Fruit fly (Drosophila melanogaster) whole organism, larva: ENCODE data around the gene barc.
A peak's percentile ranks its signal among the peaks of the same experiment; 100 is the strongest.

Experiments used
- noc ChIP-seq: fragments of 200-800 bp; sonication (Bioruptor generic); optimal IDR thresholded peaks from 3 replicates; lab custom pipeline; 2019; ENCODE audit warnings: missing biosample characterization, mild to moderate bottlenecking, missing genetic modification characterization, moderate library complexity

barc gene

dm6 chr3L:21444719-21445118 lies 11.8 kb upstream of the barc start, which contains the start of gene Alp1:
TSS of gene Alp1 (minus strand) at chr3L:21444819.
- no peak for TF ChIP-seq noc (tag; lab: Kevin White, UChicago)

DNA sequence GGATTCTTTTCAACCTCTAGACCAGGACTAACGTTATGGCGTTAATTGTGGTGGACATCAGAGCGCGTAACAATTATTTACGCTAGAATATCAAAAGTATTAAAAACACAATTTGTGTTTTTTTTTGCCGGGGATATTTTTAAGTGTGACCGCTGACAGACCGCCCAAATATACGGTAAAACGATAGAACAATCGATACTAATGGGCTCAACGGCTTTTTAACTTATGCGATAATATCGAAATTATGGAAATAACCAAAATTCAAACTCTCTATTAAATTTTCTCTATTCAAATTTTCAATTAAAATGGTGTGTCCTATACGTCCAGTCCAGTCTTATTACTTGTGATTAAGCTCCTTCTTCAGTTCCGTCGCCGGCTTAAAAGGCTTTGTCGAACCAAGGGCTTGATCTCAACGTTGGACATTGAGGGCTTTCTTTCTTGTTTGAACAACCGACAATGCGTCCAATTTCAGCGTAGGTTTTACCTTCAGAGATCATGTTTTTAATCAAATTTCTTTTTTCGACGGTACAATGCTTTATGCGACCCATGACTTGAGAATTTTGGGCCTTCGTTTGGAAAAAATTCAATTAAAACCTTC lies 8.4 kb upstream of the barc start, which contains the start of gene CG5664:
CG5664 (minus strand) TSS at position 148 of the 598 bp plus-strand sequence.
- no peak for TF ChIP-seq noc (tag; lab: Kevin White, UChicago)

- no peak for TF ChIP-seq noc (tag; lab: Kevin White, UChicago)
Measured at dm6 chr3L:21436089-21436488, 3.2 kb upstream of the barc start.

DNA sequence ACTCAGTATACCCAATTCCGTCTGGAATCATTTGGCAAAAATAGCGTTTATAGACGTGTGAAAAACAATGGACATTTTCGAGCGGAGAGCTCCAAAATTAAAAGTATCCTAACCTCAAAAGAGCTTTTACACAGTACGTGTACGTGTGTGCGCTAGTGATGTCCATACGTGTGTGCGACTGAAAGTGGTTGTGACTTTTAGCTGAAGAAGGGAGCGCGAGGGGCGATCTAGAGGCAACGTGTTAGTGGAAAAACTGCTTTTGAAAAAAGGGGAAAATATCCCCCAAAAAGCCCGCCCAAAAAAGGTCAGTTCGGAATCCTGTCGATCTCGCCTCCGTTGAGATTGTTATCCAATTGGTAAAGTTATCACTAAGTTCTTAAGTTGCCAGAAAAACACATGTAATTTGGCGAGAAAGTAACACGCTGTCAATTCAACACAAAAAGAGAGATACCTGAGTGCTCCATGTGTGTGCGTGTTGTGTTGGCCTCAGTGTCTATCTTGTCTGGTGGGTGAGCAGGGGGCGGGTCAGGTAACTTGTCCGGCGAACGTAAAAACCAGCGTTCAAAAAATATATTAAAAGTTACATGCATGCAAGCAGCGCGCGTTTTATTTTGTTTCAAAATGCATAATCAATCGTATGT lies 930 bp upstream of the barc start:
- TF ChIP-seq noc (tag; lab: Kevin White, UChicago) = no peak

dm6 chr3L:21427490-21427889 lies 5.4 kb downstream of the barc start, which contains the start of gene CG33288:
TSS of gene CG33288 (plus strand) at chr3L:21427790.
- TF ChIP-seq noc (tag; lab: Kevin White, UChicago) = no peak

DNA sequence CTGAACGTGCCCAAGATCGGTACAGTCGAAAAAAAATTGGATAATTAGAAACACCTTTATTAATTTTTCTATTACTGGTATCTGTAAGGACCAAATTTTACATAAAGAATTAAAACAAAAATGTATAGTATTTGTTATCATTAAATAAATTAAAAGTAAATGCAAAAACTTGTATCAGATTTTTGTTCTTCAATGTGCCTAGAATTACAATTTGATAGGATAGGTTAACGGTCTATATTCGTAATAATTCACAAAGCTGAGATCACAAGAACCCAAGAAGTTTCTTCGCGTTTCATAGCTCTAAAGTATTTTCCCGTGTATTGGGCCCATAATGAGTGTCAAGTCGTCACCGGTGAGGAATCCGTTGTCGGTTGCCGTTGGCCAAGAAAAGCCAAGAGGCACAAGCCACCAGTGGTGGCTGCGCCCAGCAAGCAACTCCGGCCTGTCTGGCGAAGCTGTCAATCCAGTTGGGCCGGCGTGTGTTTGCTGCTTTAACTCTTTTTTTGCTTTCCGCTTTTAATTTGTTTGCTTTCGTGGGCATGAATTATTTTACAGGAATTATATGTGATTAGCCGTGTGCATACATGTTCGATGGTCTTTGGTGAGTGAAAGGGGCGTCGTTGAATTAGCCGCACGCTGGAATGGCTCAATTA lies 14.9 kb downstream of the barc start:
- peak; percentile 56 for TF ChIP-seq noc (tag; lab: Kevin White, UChicago)

DNA sequence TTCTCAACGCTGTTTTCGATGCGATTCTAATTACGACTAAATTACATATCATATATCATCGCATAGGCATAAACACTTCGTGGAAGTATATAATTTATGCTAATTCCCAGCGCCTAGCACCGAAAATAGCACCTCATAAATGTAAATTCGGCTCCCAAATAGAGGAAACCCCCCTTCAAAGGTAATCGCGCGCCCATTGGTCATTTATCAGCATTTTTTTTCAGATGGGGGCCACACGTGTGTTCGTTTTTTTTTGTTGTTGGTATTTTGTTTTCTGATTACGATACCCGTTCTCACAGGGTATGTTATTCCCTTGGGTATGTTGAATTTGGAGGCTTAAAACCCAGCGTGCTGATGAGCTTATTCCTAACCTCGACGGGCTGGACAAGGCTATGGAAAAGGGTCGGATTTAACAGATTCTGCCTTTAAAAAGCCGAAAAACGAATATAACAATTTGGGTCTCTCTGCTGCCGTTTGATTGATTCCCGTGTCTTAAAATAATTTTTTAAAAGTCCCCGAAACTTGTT lies 15.9 kb downstream of the barc start:
- TF ChIP-seq noc (tag; lab: Kevin White, UChicago) = no peak

dm6 chr3L:21414331-21414730 lies 18.6 kb downstream of the barc start:
- TF ChIP-seq noc (tag; lab: Kevin White, UChicago) = no peak

DNA sequence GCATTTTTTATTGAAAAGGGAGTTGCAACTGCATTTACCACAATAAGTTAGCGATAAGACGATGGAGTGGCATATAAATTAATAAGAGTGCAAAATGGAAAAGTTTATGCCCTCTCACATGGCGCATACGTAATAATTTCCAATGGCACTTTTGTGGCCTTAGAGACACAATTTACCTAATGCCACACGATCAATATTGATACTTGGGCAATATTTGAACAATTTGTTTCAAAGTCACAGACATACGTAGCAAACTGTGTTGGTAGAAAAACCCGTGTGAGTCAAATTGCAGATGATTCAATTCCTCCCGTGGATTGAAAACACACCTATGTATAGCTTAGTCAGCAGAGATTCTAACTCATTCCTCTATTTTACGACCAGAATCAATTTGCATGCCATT lies 20.8 kb downstream of the barc start:
- no peak for TF ChIP-seq noc (tag; lab: Kevin White, UChicago)

- no peak for TF ChIP-seq noc (tag; lab: Kevin White, UChicago)
Measured at dm6 chr3L:21406638-21407037, 26.3 kb downstream of the barc start, which contains the start of gene sa. TSS of gene sa (minus strand) at chr3L:21406738.

DNA sequence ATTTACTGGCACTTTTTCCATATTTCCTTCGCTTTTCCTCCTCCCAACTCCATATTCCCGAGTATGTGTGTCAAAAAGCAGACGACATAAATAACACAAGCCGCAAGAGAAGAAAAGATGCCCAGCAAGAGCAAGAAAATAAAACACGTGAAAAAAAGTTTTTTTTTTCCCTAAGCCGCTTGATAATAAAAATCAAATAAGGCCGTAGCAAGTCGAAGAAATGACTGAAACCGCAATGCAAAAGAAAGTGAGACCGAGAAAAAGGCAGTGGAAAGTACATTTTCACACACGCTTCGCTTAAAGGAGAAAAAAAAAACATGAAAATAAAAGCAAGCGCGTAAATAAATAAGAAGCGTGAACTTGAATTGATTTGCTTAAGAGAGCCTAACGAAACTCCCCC lies 30.4 kb downstream of the barc start:
- no peak for TF ChIP-seq noc (tag; lab: Kevin White, UChicago)

dm6 chr3L:21400206-21400605 lies 32.7 kb downstream of the barc start:
- TF ChIP-seq noc (tag; lab: Kevin White, UChicago) = peak; percentile 32

- TF ChIP-seq noc (tag; lab: Kevin White, UChicago) = no peak
Measured at dm6 chr3L:21398156-21398555, 34.8 kb downstream of the barc start.

dm6 chr3L:21390431-21390830 lies 42.5 kb downstream of the barc start:
- no peak for TF ChIP-seq noc (tag; lab: Kevin White, UChicago)

DNA sequence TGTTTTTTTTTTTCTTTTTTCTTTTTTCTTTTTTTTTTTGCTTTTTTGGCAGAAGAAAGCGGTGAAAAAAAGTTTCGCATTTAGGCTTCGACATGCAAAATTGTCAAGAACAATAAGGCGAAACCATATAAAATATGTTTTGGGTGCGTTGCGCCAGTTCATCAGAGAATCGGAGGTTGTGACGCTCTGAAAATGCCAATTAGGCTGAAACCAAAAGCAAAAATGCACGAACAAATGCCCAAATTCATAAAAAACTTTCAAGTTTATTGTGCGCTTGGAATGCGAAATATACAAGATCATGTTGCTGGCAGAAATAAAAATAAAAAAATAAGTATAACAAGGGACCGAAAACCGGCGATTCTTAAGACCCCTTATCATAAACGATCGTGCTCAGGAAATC lies 43.2 kb downstream of the barc start:
- no peak for TF ChIP-seq noc (tag; lab: Kevin White, UChicago)

DNA sequence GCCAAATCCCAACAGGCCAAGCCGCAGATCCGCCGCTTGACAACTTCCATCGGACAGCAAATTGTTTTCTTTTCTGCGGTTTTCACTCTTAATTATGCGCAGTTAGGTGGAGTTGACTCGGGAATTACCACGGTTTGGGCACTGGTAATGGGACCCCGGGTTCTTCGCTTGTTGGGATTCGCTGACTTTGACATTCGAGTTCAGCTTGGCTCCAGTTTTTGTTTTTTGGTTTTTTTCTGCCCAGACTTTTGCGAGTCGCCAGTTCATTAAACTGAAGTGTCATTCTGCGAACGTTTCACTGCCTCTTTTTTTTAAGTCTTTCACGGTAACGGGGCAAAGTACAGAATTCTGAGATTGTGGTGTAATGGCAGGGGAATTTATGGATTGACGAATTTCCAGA lies 44.1 kb downstream of the barc start:
- no peak for TF ChIP-seq noc (tag; lab: Kevin White, UChicago)
